Worm (Caenorhabditis elegans) whole organism, L3 larva: Measurements from ENCODE around the gene B0507.7.
A peak's percentile ranks its signal among the peaks of the same experiment; 100 is the strongest.
"Not testable (repeated sequence)": the region's sequence is repeated elsewhere in the genome, so short reads cannot be mapped to it uniquely, and the experiment has no call there.

ENCODE experiments used
- ZK546.5 ChIP-seq: sonication (generic microtip); optimal IDR thresholded peaks from 2 replicates; lab custom pipeline; 2017; ENCODE audit warnings: missing biosample characterization, missing genetic modification characterization
- aly-2 ChIP-seq: fragments of 150-350 bp; optimal IDR thresholded peaks from 2 replicates; lab custom pipeline; 2014; ENCODE audit warnings: missing biosample characterization, missing genetic modification characterization
- ama-1 ChIP-seq: fragments of 150-350 bp; optimal IDR thresholded peaks from 2 replicates; lab custom pipeline; 2018
- ceh-16 ChIP-seq: sonication (generic microtip); optimal IDR thresholded peaks from 2 replicates; lab custom pipeline; 2017; ENCODE audit warnings: missing biosample characterization, missing genetic modification characterization
- ceh-28 ChIP-seq: fragments of 150-350 bp; optimal IDR thresholded peaks from 2 replicates; lab custom pipeline; 2014; ENCODE audit warnings: missing biosample characterization, missing genetic modification reagents, missing genetic modification characterization
- ceh-82 ChIP-seq: fragments of 150-350 bp; optimal IDR thresholded peaks from 2 replicates; lab custom pipeline; 2014; ENCODE audit warnings: missing biosample characterization, missing genetic modification characterization
- ceh-9 ChIP-seq: sonication (generic microtip); optimal IDR thresholded peaks from 2 replicates; lab custom pipeline; 2018; ENCODE audit warnings: missing biosample characterization, missing genetic modification characterization
- daf-12 ChIP-seq: fragments of 150-350 bp; optimal IDR thresholded peaks from 2 replicates; lab custom pipeline; 2014; ENCODE audit warnings: missing biosample characterization, missing genetic modification reagents, missing genetic modification characterization
- egl-27 ChIP-seq: sonication (generic microtip); optimal IDR thresholded peaks from 4 replicates; lab custom pipeline; 2017; ENCODE audit warnings: missing biosample characterization, missing genetic modification reagents, missing genetic modification characterization
- elt-1 ChIP-seq: fragments of 150-350 bp; optimal IDR thresholded peaks from 2 replicates; lab custom pipeline; 2014; ENCODE audit warnings: missing biosample characterization, missing genetic modification characterization
- elt-2 ChIP-seq: sonication (generic microtip); optimal IDR thresholded peaks from 2 replicates; lab custom pipeline; 2016; ENCODE audit warnings: missing genetic modification reagents, mild to moderate bottlenecking, missing genetic modification characterization, missing compliant biosample characterization
- elt-3 ChIP-seq, 3 experiments: fragments of 150-350 bp in 1 of 3; sonication (generic microtip) in 2 of 3; optimal IDR thresholded peaks; 2 replicates in 2 of 3; 4 replicates in 1 of 3; lab custom pipeline; 2014 to 2017; ENCODE audit warnings: missing biosample characterization in 3 of 3, missing genetic modification characterization in 3 of 3
- eor-1 ChIP-seq, 2 experiments: fragments of 150-350 bp; optimal IDR thresholded peaks; 2 replicates each; lab custom pipeline; 2014 to 2018; ENCODE audit warnings: missing biosample characterization in 2 of 2, missing genetic modification characterization in 2 of 2
- fkh-10 ChIP-seq: sonication (generic microtip); optimal IDR thresholded peaks from 2 replicates; lab custom pipeline; 2017; ENCODE audit warnings: missing biosample characterization, missing genetic modification reagents, missing genetic modification characterization
- fkh-2 ChIP-seq: fragments of 150-350 bp; optimal IDR thresholded peaks from 2 replicates; lab custom pipeline; 2014; ENCODE audit warnings: missing biosample characterization, missing genetic modification reagents, missing genetic modification characterization
- fos-1 ChIP-seq: fragments of 150-350 bp; optimal IDR thresholded peaks from 2 replicates; lab custom pipeline; 2014; ENCODE audit warnings: missing biosample characterization, missing genetic modification characterization
- hmg-11 ChIP-seq: sonication (generic microtip); optimal IDR thresholded peaks from 2 replicates; lab custom pipeline; 2016; ENCODE audit warnings: missing genetic modification characterization, missing compliant biosample characterization
- jun-1 ChIP-seq: fragments of 150-350 bp; optimal IDR thresholded peaks from 2 replicates; lab custom pipeline; 2014; ENCODE audit warnings: missing biosample characterization, missing genetic modification reagents, missing genetic modification characterization
- lin-15B ChIP-seq: fragments of 150-350 bp; optimal IDR thresholded peaks from 2 replicates; lab custom pipeline; 2014; ENCODE audit warnings: missing biosample characterization, missing genetic modification characterization
- lin-39 ChIP-seq: fragments of 150-350 bp; optimal IDR thresholded peaks from 2 replicates; lab custom pipeline; 2018; ENCODE audit warnings: missing biosample characterization, missing genetic modification reagents, missing genetic modification characterization
- lsy-12 ChIP-seq: sonication (generic microtip); optimal IDR thresholded peaks from 2 replicates; lab custom pipeline; 2016; ENCODE audit warnings: mild to moderate bottlenecking, missing genetic modification characterization, missing compliant biosample characterization
- mml-1 ChIP-seq: fragments of 150-350 bp; sonication (generic microtip); optimal IDR thresholded peaks from 3 replicates; lab custom pipeline; 2014; ENCODE audit warnings: missing biosample characterization, missing genetic modification characterization
- nhr-11 ChIP-seq: fragments of 150-350 bp; optimal IDR thresholded peaks from 2 replicates; lab custom pipeline; 2014; ENCODE audit warnings: missing biosample characterization, missing genetic modification characterization
- nhr-12 ChIP-seq: fragments of 150-350 bp; optimal IDR thresholded peaks from 2 replicates; lab custom pipeline; 2014; ENCODE audit warnings: missing biosample characterization, missing genetic modification characterization
- nhr-25 ChIP-seq: sonication (generic microtip); optimal IDR thresholded peaks from 2 replicates; lab custom pipeline; 2017; ENCODE audit warnings: missing biosample characterization, missing genetic modification characterization
- nhr-28 ChIP-seq: fragments of 150-350 bp; optimal IDR thresholded peaks from 2 replicates; lab custom pipeline; 2014; ENCODE audit warnings: missing biosample characterization, missing genetic modification characterization
- nhr-43 ChIP-seq: sonication (generic microtip); optimal IDR thresholded peaks from 2 replicates; lab custom pipeline; 2016; ENCODE audit warnings: mild to moderate bottlenecking, missing genetic modification characterization, missing compliant biosample characterization; ENCODE audit not compliant: poor library complexity, severe bottlenecking
- nhr-67 ChIP-seq: fragments of 150-350 bp; optimal IDR thresholded peaks from 2 replicates; lab custom pipeline; 2014; ENCODE audit warnings: missing biosample characterization, missing genetic modification characterization
- nhr-77 ChIP-seq: fragments of 150-350 bp; optimal IDR thresholded peaks from 2 replicates; lab custom pipeline; 2014; ENCODE audit warnings: missing biosample characterization, missing genetic modification characterization
- pha-4 ChIP-seq: fragments of 150-350 bp; optimal IDR thresholded peaks from 2 replicates; lab custom pipeline; 2014; ENCODE audit warnings: missing biosample characterization, missing genetic modification reagents, missing genetic modification characterization
- pqm-1 ChIP-seq: fragments of 150-350 bp; optimal IDR thresholded peaks from 2 replicates; lab custom pipeline; 2017; ENCODE audit warnings: missing biosample characterization, missing genetic modification characterization, inconsistent platforms
- tbx-2 ChIP-seq: sonication (generic microtip); optimal IDR thresholded peaks from 2 replicates; lab custom pipeline; 2016; ENCODE audit warnings: mild to moderate bottlenecking, missing genetic modification characterization, missing compliant biosample characterization
- unc-39 ChIP-seq: sonication (generic microtip); optimal IDR thresholded peaks from 4 replicates; lab custom pipeline; 2017; ENCODE audit warnings: missing biosample characterization, missing genetic modification characterization
- zag-1 ChIP-seq: fragments of 150-350 bp; optimal IDR thresholded peaks from 2 replicates; lab custom pipeline; 2014; ENCODE audit warnings: missing biosample characterization, missing genetic modification characterization
- ztf-11 ChIP-seq: fragments of 150-350 bp; optimal IDR thresholded peaks from 2 replicates; lab custom pipeline; 2014; ENCODE audit warnings: missing biosample characterization, missing genetic modification characterization

The B0507.7 gene

ce11 chrV:8730991-8731390 lies 27.5 kb downstream of the B0507.7 start:
- TF ChIP-seq fkh-10 (GFP tag; lab: Kevin White, UChicago) (no peak), elt-2 (tag; lab: Kevin White, UChicago) (peak; percentile 68), ceh-28 (no peak), tbx-2 (tag; lab: Kevin White, UChicago) (no peak), daf-12 (tag; lab: Kevin White, UChicago) (no peak), nhr-12 (tag; lab: Kevin White, UChicago) (no peak), unc-39 (tag; lab: Kevin White, UChicago) (no peak)

- TF ChIP-seq hmg-11 (tag; lab: Kevin White, UChicago) (no peak), elt-1 (tag; lab: Kevin White, UChicago) (no peak), nhr-25 (no peak), fkh-2 (tag; lab: Kevin White, UChicago) (no peak), elt-3 (tag; optimal IDR thresholded peaks at IDR 0.05; lab: Kevin White, UChicago) (no peak), mml-1 (tag; lab: Kevin White, UChicago) (no peak), ceh-82 (tag; lab: Kevin White, UChicago) (no peak), ceh-16 (tag; lab: Kevin White, UChicago) (no peak), lin-15B (tag; lab: Kevin White, UChicago) (no peak), fkh-10 (GFP tag; lab: Kevin White, UChicago) (no peak), nhr-28 (tag; lab: Kevin White, UChicago) (no peak), eor-1 (tag; optimal IDR thresholded peaks at IDR 0.05; lab: Kevin White, UChicago) (no peak), tbx-2 (tag; lab: Kevin White, UChicago) (no peak), ceh-9 (no peak), egl-27 (no peak), zag-1 (tag; lab: Kevin White, UChicago) (no peak), ama-1 (lab: Kevin White, UChicago) (no peak), pha-4 (tag; lab: Kevin White, UChicago) (no peak), fos-1 (tag; lab: Kevin White, UChicago) (no peak)
These were observed 29.4 kb downstream of the B0507.7 start, which contains the start of gene ZC196.5 for ce11 chrV:8729100-8729499. Gene ZC196.5 (plus strand): TSS chrV:8729400.

- TF ChIP-seq lsy-12 (tag; lab: Kevin White, UChicago) (no peak), pha-4 (tag; lab: Kevin White, UChicago) (no peak), ama-1 (lab: Kevin White, UChicago) (no peak), eor-1 (tag; optimal IDR thresholded peaks at IDR 0.05; lab: Kevin White, UChicago) (no peak), zag-1 (tag; lab: Kevin White, UChicago) (no peak), lin-15B (tag; lab: Kevin White, UChicago) (no peak), fkh-10 (GFP tag; lab: Kevin White, UChicago) (no peak), jun-1 (tag; lab: Kevin White, UChicago) (no peak), daf-12 (tag; lab: Kevin White, UChicago) (no peak), ztf-11 (tag; lab: Kevin White, UChicago) (no peak), nhr-43 (no peak)
- TF ChIP-seq, all 47 proteins: peak for 0
These were observed 31.4 kb downstream of the B0507.7 start, which contains the start of gene ZC196.9 for ce11 chrV:8727077-8727476. Gene ZC196.9 (minus strand): TSS chrV:8727177.

ce11 chrV:8726228-8726627 lies 32.3 kb downstream of the B0507.7 start, which contains the start of gene droe-8:
Gene droe-8 (plus strand): TSS chrV:8726528.
- TF ChIP-seq nhr-77, fkh-2, elt-1 (tag; lab: Kevin White, UChicago): not testable (repeated sequence)

- TF ChIP-seq nhr-67 (tag; lab: Kevin White, UChicago); pqm-1; lin-39 (tag; lab: Kevin White, UChicago): not testable (repeated sequence)
These were observed 36.4 kb downstream of the B0507.7 start, which contains the start of gene ZC196.8 for ce11 chrV:8722160-8722559. Gene ZC196.8 (minus strand): TSS chrV:8722260.

- no peak for TF ChIP-seq hmg-11 (tag; lab: Kevin White, UChicago)
- TF ChIP-seq lin-15B (tag; lab: Kevin White, UChicago): no peak
- TF ChIP-seq ZK546.5 (tag; lab: Kevin White, UChicago): no peak
- TF ChIP-seq aly-2 (tag; lab: Kevin White, UChicago): no peak
- no peak for TF ChIP-seq nhr-12 (tag; lab: Kevin White, UChicago)
- TF ChIP-seq unc-39 (tag; lab: Kevin White, UChicago): no peak
- TF ChIP-seq pqm-1: no peak
- no peak for TF ChIP-seq elt-1 (tag; lab: Kevin White, UChicago)
- no peak for TF ChIP-seq lsy-12 (tag; lab: Kevin White, UChicago)
- TF ChIP-seq nhr-28 (tag; lab: Kevin White, UChicago): no peak
- no peak for TF ChIP-seq ceh-9
- no peak for TF ChIP-seq nhr-11 (tag; lab: Kevin White, UChicago)
- TF ChIP-seq ama-1 (lab: Kevin White, UChicago): no peak
- TF ChIP-seq daf-12 (tag; lab: Kevin White, UChicago): no peak
These were observed 40.1 kb downstream of the B0507.7 start for ce11 chrV:8718399-8718798.
